Worm (Caenorhabditis elegans): Measurements from ENCODE around the gene T28A11.2.

T28A11.2 gene

ce11 chrV:3273156-3273555 lies 7.0 kb upstream of the T28A11.2 start, which contains the start of gene T28A11.20:
T28A11.20 (minus strand) TSS chrV:3273256.
- no peak for TF ChIP-seq odd-2 (tag; optimal IDR thresholded peaks at IDR 0.05)
- TF ChIP-seq ceh-19 (GFP tag; optimal IDR thresholded peaks at IDR 0.05), result no peak
- no peak for TF ChIP-seq npax-4 (tag; optimal IDR thresholded peaks at IDR 0.05)
- no peak for TF ChIP-seq ttx-3 (tag; optimal IDR thresholded peaks at IDR 0.05)
- TF ChIP-seq sdc-2 (tag; optimal IDR thresholded peaks at IDR 0.05), result no peak
- TF ChIP-seq sox-2 (GFP tag; IDR thresholded peaks at IDR 0.05), result no peak
- no peak for TF ChIP-seq F13H6.1 (tag; optimal IDR thresholded peaks at IDR 0.05)
- TF ChIP-seq fkh-10 (GFP tag; optimal IDR thresholded peaks at IDR 0.05), result no peak
- TF ChIP-seq C38D4.7 (GFP tag; optimal IDR thresholded peaks at IDR 0.05), result no peak
- TF ChIP-seq tbx-7 (tag; optimal IDR thresholded peaks at IDR 0.05), result no peak

DNA sequence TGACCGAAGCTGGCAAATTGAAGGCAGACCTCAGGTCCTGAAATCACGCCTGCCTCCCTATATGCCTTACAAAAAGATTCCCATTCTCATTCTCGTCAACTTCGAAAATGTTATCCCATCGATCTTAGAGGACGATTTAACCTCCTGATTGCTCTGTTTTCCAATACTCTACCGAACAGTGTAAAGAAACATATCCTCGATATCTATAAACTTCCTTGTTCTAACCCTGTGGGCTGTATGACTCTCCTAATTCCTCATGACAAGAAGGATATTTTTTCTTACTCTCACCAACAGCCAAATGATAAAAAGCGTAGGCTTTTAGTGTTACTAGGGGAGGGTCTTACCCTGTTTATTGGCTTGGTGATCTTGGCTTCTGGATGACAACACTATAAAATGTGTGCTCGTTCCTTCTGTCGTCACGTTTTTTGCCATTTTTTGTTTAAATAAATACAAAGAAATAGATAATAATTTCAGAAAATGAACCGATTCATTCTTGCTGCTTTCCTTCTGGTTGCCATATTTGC lies 6.5 kb upstream of the T28A11.2 start, which contains the start of gene T28A11.4:
TSS of gene T28A11.4 (plus strand) at position 474 of the 524 bp plus-strand sequence.
- TF ChIP-seq ceh-34 (tag; optimal IDR thresholded peaks at IDR 0.05) (no peak), K09A11.1 (tag; optimal IDR thresholded peaks at IDR 0.05; ENCODE audit: insufficient read depth) (no peak), unc-55 (GFP tag; optimal IDR thresholded peaks at IDR 0.05) (no peak), syd-9 (tag; optimal IDR thresholded peaks at IDR 0.05) (no peak), che-1 (tag; optimal IDR thresholded peaks at IDR 0.05) (no peak), ceh-9 (tag; optimal IDR thresholded peaks at IDR 0.05) (no peak), pros-1 (tag; optimal IDR thresholded peaks at IDR 0.05) (no peak), ama-1 (optimal IDR thresholded peaks at IDR 0.05) (no peak), C38D4.7 (GFP tag; optimal IDR thresholded peaks at IDR 0.05) (no peak)

DNA sequence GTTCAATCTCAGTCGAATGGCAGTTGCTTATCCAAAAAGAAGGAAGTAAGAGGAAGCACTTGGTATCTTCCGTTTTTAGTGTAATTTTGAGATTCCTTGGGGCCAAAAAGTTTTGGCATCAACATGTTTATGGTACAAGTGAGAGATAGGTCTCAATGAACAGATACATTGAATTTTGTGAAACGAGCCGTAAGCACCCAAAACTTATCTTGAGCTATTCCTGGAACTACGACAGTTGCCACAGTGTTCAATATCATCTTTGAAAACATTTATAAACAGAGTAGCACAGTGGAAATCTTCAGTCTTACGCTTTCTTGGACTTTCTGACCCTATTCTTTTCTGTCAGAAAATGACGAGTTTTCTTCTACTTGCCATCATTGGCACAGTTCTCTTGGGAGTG lies 5.1 kb upstream of the T28A11.2 start, which contains the start of gene T28A11.3:
TSS of gene T28A11.3 (plus strand) at position 301 of the 400 bp plus-strand sequence.
- TF ChIP-seq pag-3 (tag; optimal IDR thresholded peaks at IDR 0.05; ENCODE audit: borderline replicate concordance) (no peak), nhr-232 (tag; optimal IDR thresholded peaks at IDR 0.05) (no peak), ceh-24 (tag; optimal IDR thresholded peaks at IDR 0.05) (no peak), pros-1 (tag; optimal IDR thresholded peaks at IDR 0.05) (no peak), ahr-1 (tag; optimal IDR thresholded peaks at IDR 0.05) (no peak), hlh-8 (tag; optimal IDR thresholded peaks at IDR 0.05) (no peak), ceh-19 (GFP tag; optimal IDR thresholded peaks at IDR 0.05) (no peak), hlh-6 (tag; optimal IDR thresholded peaks at IDR 0.05) (no peak), hlh-30 (tag; optimal IDR thresholded peaks at IDR 0.05; ENCODE audit: insufficient read depth) (no peak), ttx-3 (tag; optimal IDR thresholded peaks at IDR 0.05) (no peak), unc-42 (tag; optimal IDR thresholded peaks at IDR 0.05) (no peak), lin-11 (tag; optimal IDR thresholded peaks at IDR 0.05) (no peak), ceh-18 (tag; optimal IDR thresholded peaks at IDR 0.05) (no peak), sdc-2 (tag; optimal IDR thresholded peaks at IDR 0.05) (no peak), sox-2 (GFP tag; IDR thresholded peaks at IDR 0.05) (no peak), unc-3 (GFP tag; conservative IDR thresholded peaks at IDR 0.05) (no peak), unc-3 (tag; optimal IDR thresholded peaks at IDR 0.05) (no peak), gmeb-2 (tag; optimal IDR thresholded peaks at IDR 0.05) (no peak), ceh-31 (tag; optimal IDR thresholded peaks at IDR 0.05) (no peak), C08G9.2 (tag; optimal IDR thresholded peaks at IDR 0.05) (no peak), T23F11.4 (GFP tag; optimal IDR thresholded peaks at IDR 0.05) (no peak)

- no peak for TF ChIP-seq Y22D7AL.16 (tag; optimal IDR thresholded peaks at IDR 0.05)
- no peak for TF ChIP-seq dmd-4 (tag; optimal IDR thresholded peaks at IDR 0.05; ENCODE audit: borderline replicate concordance)
- TF ChIP-seq ref-2 (tag; optimal IDR thresholded peaks at IDR 0.05), result no peak
- TF ChIP-seq mec-3 (tag; optimal IDR thresholded peaks at IDR 0.05; ENCODE audit: borderline replicate concordance), result no peak
- no peak for TF ChIP-seq ceh-14 (tag; optimal IDR thresholded peaks at IDR 0.05)
- no peak for TF ChIP-seq ceh-2 (tag; optimal IDR thresholded peaks at IDR 0.05)
- no peak for TF ChIP-seq unc-42 (tag; optimal IDR thresholded peaks at IDR 0.05)
- no peak for TF ChIP-seq hlh-30 (tag; optimal IDR thresholded peaks at IDR 0.05; ENCODE audit: insufficient read depth)
- TF ChIP-seq gmeb-2 (tag; optimal IDR thresholded peaks at IDR 0.05), result no peak
- TF ChIP-seq ceh-18 (tag; optimal IDR thresholded peaks at IDR 0.05), result no peak
- no peak for TF ChIP-seq lin-11 (tag; optimal IDR thresholded peaks at IDR 0.05)
- TF ChIP-seq ceh-6 (GFP tag; optimal IDR thresholded peaks at IDR 0.05), result no peak
- TF ChIP-seq fax-1 (tag; optimal IDR thresholded peaks at IDR 0.05), result no peak
- no peak for TF ChIP-seq ceh-24 (tag; optimal IDR thresholded peaks at IDR 0.05)
Measured at ce11 chrV:3276184-3276583, 4.0 kb upstream of the T28A11.2 start.
